Fruit fly (Drosophila melanogaster): ENCODE results near the gene dsh.
A peak's percentile ranks its signal among the peaks of the same experiment; 100 is the strongest.

The dsh gene

DNA sequence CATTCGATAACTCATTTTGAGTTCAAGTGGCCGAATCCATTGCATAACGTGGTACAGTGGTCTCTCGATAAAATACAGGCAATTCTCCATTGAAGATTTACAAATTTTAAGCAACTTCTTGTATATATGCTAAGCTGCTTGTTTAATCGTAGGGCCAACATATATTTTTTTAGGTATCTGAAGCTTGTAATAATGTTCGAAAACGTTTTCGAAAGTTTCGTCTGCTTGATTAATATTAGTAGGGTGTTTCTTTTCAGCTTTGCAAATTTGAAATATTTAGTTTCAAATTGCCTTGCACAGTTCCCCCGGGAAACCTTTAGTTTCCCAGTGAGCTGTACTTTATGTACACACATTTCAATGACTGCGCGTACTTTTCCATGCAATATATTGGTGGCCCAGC, 24.1 kb downstream of the dsh start (continued):
- TF ChIP-seq CG13894 (tag; optimal IDR thresholded peaks at IDR 0.05): no peak
- TF ChIP-seq Deaf1 (tag; optimal IDR thresholded peaks at IDR 0.05): no peak
- no peak for TF ChIP-seq Hand (GFP tag; optimal IDR thresholded peaks at IDR 0.05)
- no peak for TF ChIP-seq CG17802 (tag; optimal IDR thresholded peaks at IDR 0.05)
- no peak for TF ChIP-seq Atf3 (GFP tag; optimal IDR thresholded peaks at IDR 0.05)
- TF ChIP-seq CG4730 (GFP tag; IDR thresholded peaks at IDR 0.05): no peak
- TF ChIP-seq CG9727 (GFP tag; optimal IDR thresholded peaks at IDR 0.05): no peak
- TF ChIP-seq CG11398 (GFP tag; optimal IDR thresholded peaks at IDR 0.05): no peak
- no peak for TF ChIP-seq CG2712 (tag; optimal IDR thresholded peaks at IDR 0.05)
- peak; percentile 5 for TF ChIP-seq lab (GFP tag; optimal IDR thresholded peaks at IDR 0.05)

DNA sequence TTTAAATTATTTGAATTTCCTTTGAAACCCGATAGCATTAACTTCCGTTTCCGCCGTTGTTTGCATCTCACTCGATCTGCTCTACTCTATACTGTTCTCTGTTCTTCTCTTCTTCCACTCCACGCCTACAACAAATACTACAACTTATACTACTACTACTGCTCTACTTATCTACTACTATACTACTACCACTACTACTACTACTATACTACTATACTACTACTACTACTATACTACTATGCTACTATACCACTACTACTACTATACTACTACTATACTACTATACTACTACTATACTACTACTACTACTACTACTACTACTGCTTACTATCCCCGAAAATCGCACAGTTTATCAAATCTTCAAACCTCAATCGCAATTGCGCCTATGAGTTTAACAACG, 26.9 kb downstream of the dsh start:
- no peak for TF ChIP-seq CG12155 (GFP tag; optimal IDR thresholded peaks at IDR 0.05)
- no peak for TF ChIP-seq sim (GFP tag; IDR thresholded peaks at IDR 0.05)
- TF ChIP-seq CG4424 (GFP tag; optimal IDR thresholded peaks at IDR 0.05): peak; percentile 93
- TF ChIP-seq mam (GFP tag; optimal IDR thresholded peaks at IDR 0.05): no peak

dm6 chrX:11383530-11383929, 27.8 kb downstream of the dsh start:
- TF ChIP-seq CG15601 (tag; optimal IDR thresholded peaks at IDR 0.05) (no peak), NC2β (GFP tag; optimal IDR thresholded peaks at IDR 0.05) (no peak), D19B (GFP tag; optimal IDR thresholded peaks at IDR 0.05) (peak; percentile 65), CG12769 (tag; optimal IDR thresholded peaks at IDR 0.05) (peak; percentile 1)

DNA sequence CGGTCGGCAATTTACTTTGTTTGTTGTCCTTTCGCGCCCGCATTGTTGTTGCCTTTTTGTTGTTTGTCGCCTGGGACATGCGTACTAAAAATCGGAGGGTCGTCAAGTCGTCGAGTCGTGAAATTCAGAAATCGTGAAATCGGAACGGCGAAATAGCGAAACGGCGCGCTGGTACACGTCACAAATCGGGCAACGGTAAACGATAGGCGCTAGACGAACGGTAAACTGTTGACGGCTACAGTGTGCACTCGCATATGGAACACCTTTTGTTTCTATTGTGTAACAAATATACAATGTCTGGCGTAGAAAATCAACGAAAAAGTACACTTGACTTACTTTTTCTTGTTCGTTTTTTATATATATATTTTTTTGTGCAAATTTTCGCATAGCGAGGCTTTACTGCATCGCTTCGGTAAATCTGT, 28.4 kb downstream of the dsh start:
- TF ChIP-seq CG6254 (GFP tag; optimal IDR thresholded peaks at IDR 0.05): no peak
- no peak for TF ChIP-seq bowl (GFP tag; IDR thresholded peaks at IDR 0.05)
- no peak for TF ChIP-seq CG10979 (tag; optimal IDR thresholded peaks at IDR 0.05)
- TF ChIP-seq Ada2b (GFP tag; IDR thresholded peaks at IDR 0.05): peak; percentile 82
- TF ChIP-seq CG34224 (GFP tag; IDR thresholded peaks at IDR 0.05; ENCODE audit: partially characterized antibody): no peak
- no peak for TF ChIP-seq CG17912 (GFP tag; optimal IDR thresholded peaks at IDR 0.05)
- peak; percentile 74 for TF ChIP-seq klu (GFP tag; IDR thresholded peaks at IDR 0.05)
- TF ChIP-seq kay (GFP tag; optimal IDR thresholded peaks at IDR 0.05): peak; percentile 55
- TF ChIP-seq Adf1 (GFP tag; IDR thresholded peaks at IDR 0.05): peak; percentile 41; the same call in 1 of the 2 replicates
- TF ChIP-seq CG2712 (tag; optimal IDR thresholded peaks at IDR 0.05): peak; percentile 43
- peak; percentile 32 for TF ChIP-seq CG10654 (GFP tag; optimal IDR thresholded peaks at IDR 0.05)
- TF ChIP-seq Hr39 (optimal IDR thresholded peaks at IDR 0.05): no peak
- no peak for TF ChIP-seq pzg (GFP tag; optimal IDR thresholded peaks at IDR 0.05)
- TF ChIP-seq CG11695 (GFP tag; IDR thresholded peaks at IDR 0.05): peak; percentile 72; the same call in 2 of the 3 replicates
- TF ChIP-seq CG18619 (GFP tag; optimal IDR thresholded peaks at IDR 0.05): peak; percentile 63
- peak; percentile 51 for TF ChIP-seq onecut (GFP tag; IDR thresholded peaks at IDR 0.05)
- TF ChIP-seq slou (GFP tag; optimal IDR thresholded peaks at IDR 0.05): peak; percentile 70
- peak; percentile 87 for TF ChIP-seq Fer1 (GFP tag; optimal IDR thresholded peaks at IDR 0.05)
- TF ChIP-seq CG10366 (GFP tag; IDR thresholded peaks at IDR 0.05): peak; percentile 77
- TF ChIP-seq CG11504 (tag; optimal IDR thresholded peaks at IDR 0.05): peak; percentile 76
- TF ChIP-seq ERR (GFP tag; optimal IDR thresholded peaks at IDR 0.05): peak; percentile 2
- peak; percentile 33 for TF ChIP-seq CG4328 (GFP tag; optimal IDR thresholded peaks at IDR 0.05)
- peak; percentile 48; the same call in 1 of the 2 replicates for TF ChIP-seq chm (GFP tag; IDR thresholded peaks at IDR 0.05)
- peak; percentile 31 for TF ChIP-seq gcm2 (GFP tag; optimal IDR thresholded peaks at IDR 0.05)
- TF ChIP-seq stc (GFP tag; IDR thresholded peaks at IDR 0.05): peak; percentile 58; the same call in 1 of the 2 replicates
- TF ChIP-seq Awh (GFP tag; IDR thresholded peaks at IDR 0.05): peak; percentile 49; the same call in 1 of the 2 replicates
- peak; percentile 57 for TF ChIP-seq gro (GFP tag; optimal IDR thresholded peaks at IDR 0.05)
- TF ChIP-seq Sin3A (optimal IDR thresholded peaks at IDR 0.05): no peak
- TF ChIP-seq exex (tag; optimal IDR thresholded peaks at IDR 0.05): peak; percentile 21
- peak; percentile 57 for TF ChIP-seq esg (GFP tag; conservative IDR thresholded peaks at IDR 0.05)
- TF ChIP-seq Hmr (GFP tag; optimal IDR thresholded peaks at IDR 0.05): peak; percentile 86

Measured in whole organism, embryonic.